Worm (Caenorhabditis elegans) whole organism, midembryonic: ENCODE data around the gene T28C12.15.

ENCODE experiments used
- T22C8.4 ChIP-seq: fragments of 200-800 bp; sonication (Bioruptor generic); IDR thresholded peaks from 2 replicates; pipeline ENCODE4 v1.3.6; 2022; ENCODE audit warnings: missing genetic modification characterization, missing compliant biosample characterization
- flt-1 ChIP-seq: fragments of 200-800 bp; sonication (Bioruptor generic); IDR thresholded peaks from 2 replicates; pipeline ENCODE4 v1.3.6; 2022; ENCODE audit warnings: missing genetic modification characterization, missing compliant biosample characterization
- ref-1 ChIP-seq: fragments of 200-800 bp; sonication (Bioruptor generic); conservative IDR thresholded peaks from 2 replicates; pipeline ENCODE4 v1.3.6; 2022; ENCODE audit warnings: missing genetic modification reagents, missing genetic modification characterization, missing compliant biosample characterization
- tab-1 ChIP-seq: fragments of 200-800 bp; sonication (Bioruptor generic); IDR thresholded peaks from 2 replicates; pipeline ENCODE4 v1.3.6; 2022; ENCODE audit warnings: missing genetic modification characterization, missing compliant biosample characterization
- ztf-23 ChIP-seq: fragments of 200-800 bp; sonication (Bioruptor generic); IDR thresholded peaks from 2 replicates; pipeline ENCODE4 v1.3.6; 2022; ENCODE audit warnings: missing genetic modification reagents, missing genetic modification characterization, missing compliant biosample characterization
- ztf-29 ChIP-seq: fragments of 200-800 bp; sonication (Bioruptor generic); IDR thresholded peaks from 2 replicates; pipeline ENCODE4 v1.3.6; 2022; ENCODE audit warnings: missing genetic modification reagents, missing genetic modification characterization, missing compliant biosample characterization

DNA sequence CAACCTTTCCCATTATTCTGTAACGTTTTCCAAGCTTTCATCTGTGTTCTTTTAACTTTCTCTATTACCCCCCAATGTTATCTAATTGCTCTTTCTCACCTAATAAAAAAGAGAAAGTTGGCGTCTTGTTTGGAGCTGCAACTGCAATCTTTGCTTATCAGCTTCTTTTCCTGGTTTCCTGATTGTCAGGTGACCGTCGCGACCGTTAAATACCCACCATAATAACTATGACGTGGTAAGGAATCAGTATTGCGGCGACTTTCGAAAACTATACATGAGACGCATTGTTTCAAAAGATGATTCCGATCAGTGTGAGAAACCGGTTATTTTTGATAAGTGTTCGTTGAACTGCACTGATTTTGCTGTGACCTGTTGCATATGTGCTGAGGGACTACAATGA, 46.4 kb downstream of the T28C12.15 start:
- TF ChIP-seq ztf-23 (GFP tag; lab: Robert Waterston, UW): no peak
- TF ChIP-seq flt-1 (GFP tag; lab: Robert Waterston, UW): no peak
- no peak for TF ChIP-seq T22C8.4 (GFP tag; lab: Robert Waterston, UW)
- no peak for TF ChIP-seq tab-1 (GFP tag; lab: Robert Waterston, UW)
- TF ChIP-seq ref-1 (GFP tag; lab: Robert Waterston, UW): no peak
- TF ChIP-seq ztf-29: no peak
